Fruit fly (Drosophila melanogaster): ENCODE results near the gene CG4199.

Gene CG4199

DNA sequence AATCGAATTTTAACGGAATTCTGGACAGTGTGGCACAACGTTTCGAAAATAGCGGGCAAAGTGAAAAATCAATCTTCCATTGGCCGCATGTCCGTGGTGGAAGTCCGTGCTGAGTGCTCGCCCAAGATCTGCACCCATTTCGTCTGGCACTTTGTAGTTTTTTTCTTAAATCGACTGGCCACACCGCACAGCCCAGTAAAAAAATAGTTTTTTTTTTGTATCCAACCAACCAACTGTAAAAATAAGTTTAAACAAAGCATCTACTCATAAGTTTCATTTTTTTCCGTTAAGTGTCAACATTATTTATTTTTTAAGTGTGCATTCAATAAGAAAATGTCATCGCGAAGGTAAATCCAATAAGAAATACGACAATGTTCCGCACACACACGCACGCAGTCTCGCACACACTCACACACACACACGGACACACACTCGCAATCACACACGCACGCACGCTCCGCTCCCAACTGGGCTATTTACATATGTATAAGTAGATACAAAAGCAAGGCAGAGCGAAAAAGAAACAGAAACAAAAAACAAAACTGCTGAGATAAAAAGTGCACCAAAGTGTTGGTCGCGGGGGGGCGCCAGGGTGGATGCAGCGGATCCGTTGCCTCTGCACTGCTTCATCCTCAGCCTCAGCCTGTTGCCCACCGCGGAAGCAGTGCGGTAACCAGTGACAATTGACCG lies 20.9 kb upstream of the CG4199 start, which contains the start of gene csw (continued):
- TF ChIP-seq Blimp-1 (GFP tag; optimal IDR thresholded peaks at IDR 0.05) = peak; percentile 29
- TF ChIP-seq eve (GFP tag; optimal IDR thresholded peaks at IDR 0.05) = no peak
- peak; percentile 98 for TF ChIP-seq gfzf (GFP tag; optimal IDR thresholded peaks at IDR 0.05)
- peak; percentile 93 for TF ChIP-seq pita (GFP tag; optimal IDR thresholded peaks at IDR 0.05)
- no peak for TF ChIP-seq h (optimal IDR thresholded peaks at IDR 0.05)
- TF ChIP-seq pnt (GFP tag; optimal IDR thresholded peaks at IDR 0.05) = peak; percentile 14
- TF ChIP-seq CG9727 (GFP tag; optimal IDR thresholded peaks at IDR 0.05) = peak; percentile 2
- TF ChIP-seq CG10147 (GFP tag; optimal IDR thresholded peaks at IDR 0.05) = no peak
- no peak for TF ChIP-seq Aef1 (GFP tag; IDR thresholded peaks at IDR 0.05)
- no peak for TF ChIP-seq tgo (GFP tag; IDR thresholded peaks at IDR 0.05)
- no peak for TF ChIP-seq Usf (GFP tag; optimal IDR thresholded peaks at IDR 0.05)
- TF ChIP-seq CG32767 (GFP tag; IDR thresholded peaks at IDR 0.05) = no peak
- TF ChIP-seq grau (tag; optimal IDR thresholded peaks at IDR 0.05) = peak; percentile 29
- TF ChIP-seq E2f1 (GFP tag; IDR thresholded peaks at IDR 0.05) = peak; percentile 17; the same call in 1 of the 2 replicates
- TF ChIP-seq CG2875 (GFP tag; optimal IDR thresholded peaks at IDR 0.05) = no peak
- TF ChIP-seq CG8924 (tag; optimal IDR thresholded peaks at IDR 0.05) = peak; percentile 48
- no peak for TF ChIP-seq Ravus (GFP tag; IDR thresholded peaks at IDR 0.05)
- TF ChIP-seq sisA (GFP tag; IDR thresholded peaks at IDR 0.05) = peak; percentile 27; the same call in 1 of the 2 replicates
- peak; percentile 72 for TF ChIP-seq YL-1 (GFP tag; optimal IDR thresholded peaks at IDR 0.05)
- TF ChIP-seq fd3F (GFP tag; optimal IDR thresholded peaks at IDR 0.05) = no peak
- no peak for TF ChIP-seq ara (GFP tag; IDR thresholded peaks at IDR 0.05)
- TF ChIP-seq Elba2 (GFP tag; optimal IDR thresholded peaks at IDR 0.05) = peak; percentile 92
- TF ChIP-seq ems (GFP tag; optimal IDR thresholded peaks at IDR 0.05) = peak; percentile 34
- TF ChIP-seq dimm (GFP tag; IDR thresholded peaks at IDR 0.05) = no peak
- peak; percentile 94 for TF ChIP-seq onecut (GFP tag; IDR thresholded peaks at IDR 0.05)
- no peak for TF ChIP-seq CG1233 (GFP tag; optimal IDR thresholded peaks at IDR 0.05)
- peak; percentile 11 for TF ChIP-seq CG18476 (GFP tag; optimal IDR thresholded peaks at IDR 0.05)
- no peak for TF ChIP-seq CG2889 (GFP tag; IDR thresholded peaks at IDR 0.05)
- TF ChIP-seq CG2199 (GFP tag; IDR thresholded peaks at IDR 0.05) = no peak
- no peak for TF ChIP-seq bowl (GFP tag; IDR thresholded peaks at IDR 0.05)
- no peak for TF ChIP-seq scrt (GFP tag; optimal IDR thresholded peaks at IDR 0.05)
- no peak for TF ChIP-seq CG16779 (GFP tag; IDR thresholded peaks at IDR 0.05)
- peak; percentile 87 for TF ChIP-seq CG3847 (GFP tag; IDR thresholded peaks at IDR 0.05)
- peak; percentile 38 for TF ChIP-seq maf-S (GFP tag; optimal IDR thresholded peaks at IDR 0.05)
- no peak for TF ChIP-seq CG8089 (GFP tag; optimal IDR thresholded peaks at IDR 0.05)
- no peak for TF ChIP-seq CG8281 (tag; optimal IDR thresholded peaks at IDR 0.05)
- peak; percentile 44 for TF ChIP-seq NC2β (GFP tag; optimal IDR thresholded peaks at IDR 0.05)
- TF ChIP-seq pan (optimal IDR thresholded peaks at IDR 0.05) = no peak
- TF ChIP-seq pan (GFP tag; optimal IDR thresholded peaks at IDR 0.05 in 1 of 2, IDR thresholded peaks at IDR 0.05 in 1 of 2) = no peak
- no peak for TF ChIP-seq CG12299 (tag; optimal IDR thresholded peaks at IDR 0.05)
- TF ChIP-seq CG31224 (GFP tag; IDR thresholded peaks at IDR 0.05) = no peak
- no peak for TF ChIP-seq CG7372 (GFP tag; IDR thresholded peaks at IDR 0.05)
- TF ChIP-seq Deaf1 (tag; optimal IDR thresholded peaks at IDR 0.05) = no peak
- peak; percentile 99 for TF ChIP-seq CG4617 (GFP tag; optimal IDR thresholded peaks at IDR 0.05; ENCODE audit: borderline replicate concordance)
- no peak for TF ChIP-seq CG3726 (GFP tag; IDR thresholded peaks at IDR 0.05)
- TF ChIP-seq sens (GFP tag) = peak; percentile 76
- peak; percentile 86 for TF ChIP-seq Drgx (GFP tag; IDR thresholded peaks at IDR 0.05)
- peak; percentile 33 for TF ChIP-seq Fer1 (GFP tag; optimal IDR thresholded peaks at IDR 0.05)
- TF ChIP-seq lmd (GFP tag; IDR thresholded peaks at IDR 0.05) = no peak; the same call in 1 of the 2 replicates
- peak; percentile 52; the same call in 2 of the 3 replicates for TF ChIP-seq CG34422 (GFP tag; IDR thresholded peaks at IDR 0.05)
- TF ChIP-seq CG7357 (GFP tag; IDR thresholded peaks at IDR 0.05) = no peak
- TF ChIP-seq p53 (GFP tag; optimal IDR thresholded peaks at IDR 0.05) = peak; percentile 42

All from whole organism, embryonic.